Fruit fly (Drosophila melanogaster) whole organism: Measurements from ENCODE around the gene Enoph.

ENCODE experiments used
- CG8478 ChIP-seq: fragments of >200 bp; optimal IDR thresholded peaks from 2 replicates; lab custom pipeline; 2018; ENCODE audit warnings: inconsistent platforms
- Dll ChIP-seq: fragments of >200 bp; optimal IDR thresholded peaks from 2 replicates; lab custom pipeline; 2017
- EcR ChIP-seq, 2 experiments: fragments of >200 bp; optimal IDR thresholded peaks; 2 replicates each; lab custom pipeline; 2017; ENCODE audit warnings: missing biosample characterization in 2 of 2, missing genetic modification characterization in 2 of 2, missing genetic modification reagents in 2 of 2
- psq ChIP-seq: fragments of >200 bp; optimal IDR thresholded peaks from 2 replicates; lab custom pipeline; 2017
- usp ChIP-seq: fragments of >200 bp; optimal IDR thresholded peaks from 2 replicates; lab custom pipeline; 2017; ENCODE audit warnings: missing biosample characterization, missing genetic modification characterization, mixed read lengths

DNA sequence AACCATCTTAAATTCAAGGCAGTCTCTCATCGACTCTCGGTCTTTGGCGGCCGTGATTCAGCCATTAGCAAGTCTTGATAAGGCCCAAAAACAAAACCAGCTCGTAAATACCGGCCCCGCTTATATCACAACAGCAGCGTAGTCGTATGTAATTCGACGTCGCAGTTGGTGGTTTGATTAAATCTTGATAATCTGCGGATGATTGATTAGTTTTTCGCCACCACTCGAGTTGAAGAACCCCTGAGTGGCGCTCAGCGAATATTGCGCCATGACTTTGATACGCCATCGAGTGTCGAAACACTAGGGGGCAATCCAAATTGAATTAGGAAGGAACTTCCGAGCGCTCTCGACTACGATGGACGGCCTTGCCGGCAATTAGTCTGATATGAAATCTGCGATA, 22.1 kb upstream of the Enoph start:
- TF ChIP-seq CG8478 (lab: Kevin White, UChicago) (no peak), EcR (GFP tag; optimal IDR thresholded peaks at IDR 0.05; lab: Kevin White, UChicago) (no peak), usp (GFP tag; lab: Kevin White, UChicago) (no peak), Dll (lab: Kevin White, UChicago) (no peak), psq (no peak)
